Worm (Caenorhabditis elegans) whole organism, mixed stage, embryonic: ENCODE measurements around the gene atg-9.

Experiments
- blmp-1 ChIP-seq: fragments of 150-350 bp; optimal IDR thresholded peaks from 2 replicates; lab custom pipeline; 2014; ENCODE audit warnings: missing biosample characterization, missing genetic modification characterization
- mls-2 ChIP-seq: sonication (generic microtip); optimal IDR thresholded peaks from 2 replicates; lab custom pipeline; 2016; ENCODE audit warnings: mild to moderate bottlenecking, missing genetic modification characterization, moderate library complexity, missing compliant biosample characterization
- snpc-4 ChIP-seq: fragments of 150-350 bp; optimal IDR thresholded peaks from 2 replicates; lab custom pipeline; 2014; ENCODE audit warnings: missing biosample characterization, missing genetic modification characterization
- sptf-1 ChIP-seq: sonication (generic microtip); optimal IDR thresholded peaks from 2 replicates; lab custom pipeline; 2017; ENCODE audit warnings: mild to moderate bottlenecking, missing genetic modification characterization, moderate library complexity, missing compliant biosample characterization

- no peak for TF ChIP-seq blmp-1 (tag; lab: Kevin White, UChicago)
- TF ChIP-seq snpc-4 (tag; lab: Kevin White, UChicago), result no peak
- TF ChIP-seq mls-2 (tag; lab: Kevin White, UChicago), result no peak
- no peak for TF ChIP-seq sptf-1
Measured at ce11 chrV:330625-331024, 18.6 kb upstream of the atg-9 start, which contains the start of gene abt-4.
